Fruit fly (Drosophila melanogaster) whole organism, embryonic: ENCODE results near the gene baf.

ENCODE experiments used
- Adf1 ChIP-seq: fragments of 200-800 bp; sonication (Bioruptor generic); IDR thresholded peaks from 2 replicates; pipeline ENCODE4 v1.3.6; 2022; ENCODE audit warnings: missing biosample characterization, missing genetic modification characterization
- Atf3 ChIP-seq: fragments of 200-800 bp; sonication (Bioruptor generic); optimal IDR thresholded peaks from 3 replicates; lab custom pipeline; 2016; ENCODE audit warnings: missing biosample characterization, missing genetic modification characterization
- BEAF-32 ChIP-seq: fragments of 200-800 bp; sonication (Bioruptor generic); optimal IDR thresholded peaks from 3 replicates; lab custom pipeline; 2017; ENCODE audit warnings: missing biosample characterization, missing genetic modification characterization, mild to moderate bottlenecking, moderate library complexity, missing genetic modification reagents
- CG10267 ChIP-seq: fragments of 200-800 bp; sonication (Bioruptor generic); optimal IDR thresholded peaks from 2 replicates; lab custom pipeline; 2018; ENCODE audit warnings: missing biosample characterization, mild to moderate bottlenecking, missing genetic modification characterization, moderate library complexity
- CG12299 ChIP-seq: fragments of 200-800 bp; sonication (Bioruptor generic); optimal IDR thresholded peaks from 2 replicates; lab custom pipeline; 2018; ENCODE audit warnings: missing biosample characterization, mild to moderate bottlenecking, missing genetic modification characterization
- CG12744 ChIP-seq: fragments of 200-800 bp; sonication (Bioruptor generic); optimal IDR thresholded peaks from 2 replicates; lab custom pipeline; 2016; ENCODE audit warnings: missing biosample characterization, missing genetic modification characterization
- CG13287 ChIP-seq: fragments of 200-800 bp; sonication (Bioruptor generic); IDR thresholded peaks from 2 replicates; pipeline ENCODE4 v1.3.6; 2022; ENCODE audit warnings: missing biosample characterization, missing genetic modification characterization; ENCODE audit not compliant: partially characterized antibody
- CG14710 ChIP-seq: fragments of 200-800 bp; sonication (Bioruptor generic); optimal IDR thresholded peaks from 3 replicates; lab custom pipeline; 2019; ENCODE audit warnings: missing biosample characterization, mild to moderate bottlenecking, missing genetic modification characterization, moderate library complexity
- CG15514 ChIP-seq: fragments of 200-800 bp; sonication (Bioruptor generic); optimal IDR thresholded peaks from 3 replicates; lab custom pipeline; 2017; ENCODE audit warnings: missing biosample characterization, missing genetic modification characterization, mild to moderate bottlenecking, moderate library complexity, missing genetic modification reagents
- CG16815 ChIP-seq: fragments of 200-800 bp; sonication (Bioruptor generic); optimal IDR thresholded peaks from 3 replicates; lab custom pipeline; 2017; ENCODE audit warnings: missing biosample characterization, mild to moderate bottlenecking, missing genetic modification characterization
- CG17186 ChIP-seq: fragments of 200-800 bp; sonication (Bioruptor generic); optimal IDR thresholded peaks from 3 replicates; lab custom pipeline; 2017; ENCODE audit warnings: missing biosample characterization, missing genetic modification reagents, missing genetic modification characterization
- CG1792 ChIP-seq: fragments of 200-800 bp; sonication (Bioruptor generic); optimal IDR thresholded peaks from 2 replicates; lab custom pipeline; 2016; ENCODE audit warnings: missing biosample characterization, missing genetic modification characterization
- CG2199 ChIP-seq: fragments of 200-800 bp; sonication (Bioruptor generic); IDR thresholded peaks from 3 replicates; pipeline ENCODE4 v1.3.6; 2022; ENCODE audit warnings: missing biosample characterization, missing genetic modification characterization
- CG34224 ChIP-seq: fragments of 200-800 bp; sonication (Bioruptor generic); IDR thresholded peaks from 3 replicates; pipeline ENCODE4 v1.3.6; 2022; ENCODE audit warnings: missing biosample characterization, missing genetic modification characterization; ENCODE audit not compliant: partially characterized antibody
- CG3838 ChIP-seq: fragments of 200-800 bp; sonication (Bioruptor generic); optimal IDR thresholded peaks from 3 replicates; lab custom pipeline; 2016; ENCODE audit warnings: missing biosample characterization, missing genetic modification characterization
- CG4282 ChIP-seq: fragments of 200-800 bp; sonication (Bioruptor generic); optimal IDR thresholded peaks from 2 replicates; lab custom pipeline; 2016; ENCODE audit warnings: missing biosample characterization, missing genetic modification characterization
- CG43689 ChIP-seq: fragments of 200-800 bp; sonication (Bioruptor generic); IDR thresholded peaks from 2 replicates; pipeline ENCODE4 v1.3.6; 2022; ENCODE audit warnings: missing biosample characterization, missing genetic modification characterization
- CG5245 ChIP-seq: fragments of 200-800 bp; sonication (Bioruptor generic); optimal IDR thresholded peaks from 3 replicates; lab custom pipeline; 2016; ENCODE audit warnings: missing biosample characterization, missing genetic modification characterization
- CG6791 ChIP-seq: fragments of 200-800 bp; sonication (Bioruptor generic); IDR thresholded peaks from 3 replicates; pipeline ENCODE4 v1.3.6; 2022; ENCODE audit warnings: missing biosample characterization, missing genetic modification characterization; ENCODE audit not compliant: partially characterized antibody
- CG7357 ChIP-seq: fragments of 200-800 bp; sonication (Bioruptor generic); IDR thresholded peaks from 3 replicates; pipeline ENCODE4 v1.3.6; 2022; ENCODE audit warnings: missing biosample characterization, missing genetic modification characterization
- CG8281 ChIP-seq: fragments of 200-800 bp; sonication (Bioruptor generic); optimal IDR thresholded peaks from 2 replicates; lab custom pipeline; 2018; ENCODE audit warnings: missing biosample characterization, mild to moderate bottlenecking, missing genetic modification characterization, moderate library complexity
- CG8924 ChIP-seq: fragments of 200-800 bp; optimal IDR thresholded peaks from 3 replicates; lab custom pipeline; 2019; ENCODE audit warnings: missing biosample characterization, mild to moderate bottlenecking, missing genetic modification characterization, moderate library complexity
- CHES-1-like ChIP-seq: fragments of 200-800 bp; sonication (Bioruptor generic); optimal IDR thresholded peaks from 2 replicates; lab custom pipeline; 2016; ENCODE audit warnings: missing biosample characterization, missing genetic modification characterization
- Ets97D ChIP-seq: fragments of 200-800 bp; sonication (Bioruptor generic); optimal IDR thresholded peaks from 3 replicates; lab custom pipeline; 2016; ENCODE audit warnings: missing biosample characterization, missing genetic modification characterization
- Fer1 ChIP-seq: fragments of 200-800 bp; sonication (Bioruptor generic); optimal IDR thresholded peaks from 2 replicates; lab custom pipeline; 2017; ENCODE audit warnings: missing biosample characterization, mild to moderate bottlenecking, missing genetic modification characterization
- GATAe ChIP-seq: fragments of 200-800 bp; sonication (Bioruptor generic); conservative IDR thresholded peaks from 2 replicates; pipeline ENCODE4 v1.3.6; 2022; ENCODE audit warnings: missing biosample characterization, missing genetic modification characterization
- H15 ChIP-seq: fragments of 200-800 bp; sonication (Bioruptor generic); IDR thresholded peaks from 3 replicates; pipeline ENCODE4 v1.3.6; 2022; ENCODE audit warnings: missing biosample characterization, missing genetic modification characterization
- MESR4 ChIP-seq: fragments of 200-800 bp; sonication (Bioruptor generic); optimal IDR thresholded peaks from 2 replicates; lab custom pipeline; 2018; ENCODE audit warnings: missing biosample characterization, mild to moderate bottlenecking, missing genetic modification characterization, moderate library complexity
- Ravus ChIP-seq: fragments of 200-800 bp; sonication (Bioruptor generic); IDR thresholded peaks from 2 replicates; pipeline ENCODE4 v1.3.6; 2022; ENCODE audit warnings: missing biosample characterization, missing genetic modification characterization
- Stat92E ChIP-seq, 3 experiments: fragments of >200 bp in 2 of 3; fragments of 200-800 bp in 1 of 3; sonication (Bioruptor generic) in 1 of 3; optimal IDR thresholded peaks; 2 replicates each; lab custom pipeline; 2017 to 2019; ENCODE audit warnings: missing biosample characterization in 3 of 3, missing genetic modification characterization in 3 of 3, mild to moderate bottlenecking in 1 of 3, moderate library complexity in 1 of 3
- YL-1 ChIP-seq: fragments of 200-800 bp; sonication (Bioruptor generic); optimal IDR thresholded peaks from 3 replicates; lab custom pipeline; 2017; ENCODE audit warnings: missing biosample characterization, mild to moderate bottlenecking, missing genetic modification characterization
- ap ChIP-seq: fragments of 200-800 bp; sonication (Bioruptor generic); IDR thresholded peaks from 2 replicates; pipeline ENCODE4 v1.3.6; 2022; ENCODE audit warnings: missing biosample characterization, missing genetic modification characterization
- az2 ChIP-seq: fragments of 200-800 bp; sonication (Bioruptor generic); optimal IDR thresholded peaks from 3 replicates; lab custom pipeline; 2016; ENCODE audit warnings: missing biosample characterization, missing genetic modification characterization
- cg ChIP-seq: fragments of 200-800 bp; sonication (Bioruptor generic); optimal IDR thresholded peaks from 3 replicates; lab custom pipeline; 2019; ENCODE audit warnings: missing biosample characterization, mild to moderate bottlenecking, missing genetic modification characterization, moderate library complexity
- chinmo ChIP-seq: fragments of 200-800 bp; sonication (Bioruptor generic); IDR thresholded peaks from 4 replicates; pipeline ENCODE4 v1.3.6; 2022; ENCODE audit warnings: missing biosample characterization, missing genetic modification characterization; ENCODE audit not compliant: partially characterized antibody
- ci ChIP-seq: fragments of 200-800 bp; sonication (Bioruptor generic); IDR thresholded peaks from 3 replicates; pipeline ENCODE4 v1.3.6; 2022; ENCODE audit warnings: missing biosample characterization, missing genetic modification characterization
- dimm ChIP-seq: fragments of 200-800 bp; sonication (Bioruptor generic); IDR thresholded peaks from 2 replicates; pipeline ENCODE4 v1.3.6; 2022; ENCODE audit warnings: missing biosample characterization, missing genetic modification characterization
- emc ChIP-seq: fragments of 200-800 bp; sonication (Bioruptor generic); optimal IDR thresholded peaks from 2 replicates; lab custom pipeline; 2016; ENCODE audit warnings: missing biosample characterization, missing genetic modification characterization
- gem ChIP-seq: fragments of 200-800 bp; sonication (Bioruptor generic); optimal IDR thresholded peaks from 2 replicates; lab custom pipeline; 2019; ENCODE audit warnings: missing biosample characterization, mild to moderate bottlenecking, missing genetic modification characterization, moderate library complexity
- gsb ChIP-seq: fragments of 200-800 bp; sonication (Bioruptor generic); IDR thresholded peaks from 2 replicates; pipeline ENCODE4 v1.3.6; 2022; ENCODE audit warnings: missing biosample characterization, missing genetic modification characterization
- klu ChIP-seq: fragments of 200-800 bp; sonication (Bioruptor generic); IDR thresholded peaks from 2 replicates; pipeline ENCODE4 v1.3.6; 2022; ENCODE audit warnings: missing biosample characterization, missing genetic modification characterization
- maf-S ChIP-seq: fragments of 200-800 bp; sonication (Bioruptor generic); optimal IDR thresholded peaks from 2 replicates; lab custom pipeline; 2016; ENCODE audit warnings: missing biosample characterization, missing genetic modification characterization
- pzg ChIP-seq: fragments of 200-800 bp; sonication (Bioruptor generic); optimal IDR thresholded peaks from 3 replicates; lab custom pipeline; 2018; ENCODE audit warnings: missing biosample characterization, mild to moderate bottlenecking, missing genetic modification characterization, moderate library complexity
- sens ChIP-seq: fragments of 200-800 bp; sonication (Bioruptor generic); peaks from one replicate; lab custom pipeline; 2016; ENCODE audit warnings: missing biosample characterization, missing genetic modification characterization
- seq ChIP-seq: fragments of 200-800 bp; sonication (Bioruptor generic); IDR thresholded peaks from 2 replicates; pipeline ENCODE4 v1.3.6; 2022; ENCODE audit warnings: missing biosample characterization, missing genetic modification characterization
- shn ChIP-seq: fragments of 200-800 bp; sonication (Bioruptor generic); optimal IDR thresholded peaks from 3 replicates; lab custom pipeline; 2016; ENCODE audit warnings: missing biosample characterization, missing genetic modification characterization
- so ChIP-seq: fragments of 200-800 bp; sonication (Bioruptor generic); IDR thresholded peaks from 3 replicates; pipeline ENCODE4 v1.3.6; 2022; ENCODE audit warnings: missing biosample characterization, missing genetic modification characterization
- trem ChIP-seq: fragments of 200-800 bp; optimal IDR thresholded peaks from 3 replicates; lab custom pipeline; 2019; ENCODE audit warnings: missing biosample characterization, mild to moderate bottlenecking, missing genetic modification characterization, moderate library complexity
- twi ChIP-seq: fragments of 200-800 bp; optimal IDR thresholded peaks from 2 replicates; lab custom pipeline; 2019; ENCODE audit warnings: missing biosample characterization, mild to moderate bottlenecking, missing genetic modification characterization, moderate library complexity
- vnd ChIP-seq: fragments of 200-800 bp; sonication (Bioruptor generic); IDR thresholded peaks from 3 replicates; pipeline ENCODE4 v1.3.6; 2022; ENCODE audit warnings: missing biosample characterization, missing genetic modification characterization; ENCODE audit not compliant: partially characterized antibody

baf gene

dm6 chr2L:8040872-8041271, 11.6 kb downstream of the baf start, which contains the start of gene CCDC53 (continued):
- TF ChIP-seq CG10267 (tag; lab: Kevin White, UChicago) (peak; percentile 19), ap (GFP tag; lab: Robert Waterston, UW) (no peak), Ravus (GFP tag; lab: Robert Waterston, UW) (no peak), CG34224 (GFP tag; lab: Robert Waterston, UW) (peak; percentile 21; the same call in 1 of the 3 replicates), CG12299 (tag; lab: Kevin White, UChicago) (no peak), chinmo (GFP tag; lab: Robert Waterston, UW) (peak; percentile 70; the same call in 2 of the 4 replicates), Stat92E (GFP tag; optimal IDR thresholded peaks at IDR 0.05; lab: Kevin White, UChicago) (no peak), CG14710 (tag; lab: Kevin White, UChicago) (peak; percentile 12), H15 (GFP tag; lab: Robert Waterston, UW) (no peak), CG16815 (GFP tag; lab: Kevin White, UChicago) (no peak), trem (peak; percentile 10), shn (GFP tag; lab: Kevin White, UChicago) (no peak), twi (tag; lab: Kevin White, UChicago) (no peak), MESR4 (GFP tag; lab: Kevin White, UChicago) (peak; percentile 31), BEAF-32 (GFP tag; lab: Kevin White, UChicago) (peak; percentile 34), YL-1 (GFP tag; lab: Kevin White, UChicago) (peak; percentile 16), cg (no peak), CG13287 (GFP tag; lab: Robert Waterston, UW) (peak; percentile 33; the same call in 1 of the 2 replicates), ci (no peak), Fer1 (GFP tag; lab: Kevin White, UChicago) (no peak), CG8281 (tag; lab: Kevin White, UChicago) (no peak), emc (GFP tag; lab: Kevin White, UChicago) (no peak), CG17186 (GFP tag; lab: Kevin White, UChicago) (no peak), CG12744 (GFP tag; lab: Kevin White, UChicago) (no peak), gem (tag; lab: Kevin White, UChicago) (no peak), az2 (GFP tag; lab: Kevin White, UChicago) (no peak), CG3838 (GFP tag; lab: Kevin White, UChicago) (no peak), maf-S (no peak), CG4282 (GFP tag; lab: Kevin White, UChicago) (no peak), CG7357 (GFP tag; lab: Robert Waterston, UW) (no peak), Atf3 (GFP tag; lab: Kevin White, UChicago) (no peak), CG43689 (GFP tag; lab: Robert Waterston, UW) (no peak), CG15514 (peak; percentile 17), Adf1 (GFP tag; lab: Robert Waterston, UW) (no peak), CG6791 (GFP tag; lab: Robert Waterston, UW) (0 out of 3 replicates have a peak, but pooled peaks have one; percentile 19), dimm (no peak), CG2199 (GFP tag; lab: Robert Waterston, UW) (no peak), so (GFP tag; lab: Robert Waterston, UW) (no peak)

- TF ChIP-seq pzg (GFP tag; lab: Kevin White, UChicago) = peak; percentile 75
- TF ChIP-seq CHES-1-like (GFP tag; lab: Kevin White, UChicago) = peak; percentile 59
- TF ChIP-seq gem (tag; lab: Kevin White, UChicago) = no peak
- peak; percentile 83 for TF ChIP-seq vnd
- TF ChIP-seq GATAe (GFP tag; lab: Robert Waterston, UW) = 0 out of 2 replicates have a peak, but pooled peaks have one; percentile 13
- TF ChIP-seq CG5245 (GFP tag; lab: Kevin White, UChicago) = no peak
- peak; percentile 50; the same call in 1 of the 2 replicates for TF ChIP-seq seq (GFP tag; lab: Robert Waterston, UW)
- TF ChIP-seq Ets97D (GFP tag; lab: Kevin White, UChicago) = peak; percentile 98
- peak; percentile 28 for TF ChIP-seq Atf3 (GFP tag; lab: Kevin White, UChicago)
- TF ChIP-seq CG1792 = no peak
- TF ChIP-seq gsb (GFP tag; lab: Robert Waterston, UW) = no peak
- no peak for TF ChIP-seq klu (GFP tag; lab: Robert Waterston, UW)
- peak; percentile 52 for TF ChIP-seq CG8924
- TF ChIP-seq sens (GFP tag; lab: Kevin White, UChicago) = peak; percentile 82
These were observed 13.5 kb downstream of the baf start, which contains the start of gene RpL36A for dm6 chr2L:8042645-8043281. Gene RpL36A, minus strand, starts transcription at chr2L:8042909.
